Worm (Caenorhabditis elegans) whole organism, mixed stage, embryonic: Measurements from ENCODE around the gene R102.6.
"Not testable (repeated sequence)": the region's sequence is repeated elsewhere in the genome, so short reads cannot be mapped to it uniquely, and the experiment has no call there.

Source experiments
- elt-3 ChIP-seq: fragments of 150-350 bp; optimal IDR thresholded peaks from 2 replicates; lab custom pipeline; 2014; ENCODE audit warnings: missing biosample characterization, missing genetic modification characterization
- flh-1 ChIP-seq: fragments of 200-800 bp; sonication (Bioruptor generic); optimal IDR thresholded peaks from 2 replicates; lab custom pipeline; 2018; ENCODE audit warnings: mild to moderate bottlenecking, missing genetic modification characterization, moderate library complexity, missing compliant biosample characterization
- mep-1 ChIP-seq: fragments of 150-350 bp; optimal IDR thresholded peaks from 2 replicates; lab custom pipeline; 2017; ENCODE audit warnings: missing biosample characterization, missing genetic modification reagents, missing genetic modification characterization, inconsistent platforms
- nhr-12 ChIP-seq: fragments of 150-350 bp; optimal IDR thresholded peaks from 2 replicates; lab custom pipeline; 2014; ENCODE audit warnings: missing biosample characterization, missing genetic modification characterization
- snpc-4 ChIP-seq: fragments of 150-350 bp; optimal IDR thresholded peaks from 2 replicates; lab custom pipeline; 2014; ENCODE audit warnings: missing biosample characterization, missing genetic modification characterization
- unc-120 ChIP-seq: sonication (generic microtip); optimal IDR thresholded peaks from 2 replicates; lab custom pipeline; 2017; ENCODE audit warnings: missing genetic modification characterization, missing compliant biosample characterization; ENCODE audit not compliant: poor library complexity, severe bottlenecking
- unc-62 ChIP-seq: fragments of 150-350 bp; optimal IDR thresholded peaks from 2 replicates; lab custom pipeline; 2014; ENCODE audit warnings: missing biosample characterization, missing genetic modification reagents, missing genetic modification characterization
- ztf-11 ChIP-seq: fragments of 150-350 bp; optimal IDR thresholded peaks from 2 replicates; lab custom pipeline; 2014; ENCODE audit warnings: missing biosample characterization, missing genetic modification characterization

ce11 chrIV:10654047-10654446 lies 51.9 kb downstream of the R102.6 start, which contains the start of gene glb-19:
- TF ChIP-seq elt-3 (tag; lab: Kevin White, UChicago); snpc-4; unc-120 (tag; lab: Kevin White, UChicago); flh-1 (GFP tag; lab: Kevin White, UChicago); mep-1; unc-62 (GFP tag; lab: Kevin White, UChicago); ztf-11; nhr-12 (tag; lab: Kevin White, UChicago): not testable (repeated sequence)
